Fruit fly (Drosophila melanogaster): ENCODE measurements around the gene CG7453.

CG7453 gene

DNA sequence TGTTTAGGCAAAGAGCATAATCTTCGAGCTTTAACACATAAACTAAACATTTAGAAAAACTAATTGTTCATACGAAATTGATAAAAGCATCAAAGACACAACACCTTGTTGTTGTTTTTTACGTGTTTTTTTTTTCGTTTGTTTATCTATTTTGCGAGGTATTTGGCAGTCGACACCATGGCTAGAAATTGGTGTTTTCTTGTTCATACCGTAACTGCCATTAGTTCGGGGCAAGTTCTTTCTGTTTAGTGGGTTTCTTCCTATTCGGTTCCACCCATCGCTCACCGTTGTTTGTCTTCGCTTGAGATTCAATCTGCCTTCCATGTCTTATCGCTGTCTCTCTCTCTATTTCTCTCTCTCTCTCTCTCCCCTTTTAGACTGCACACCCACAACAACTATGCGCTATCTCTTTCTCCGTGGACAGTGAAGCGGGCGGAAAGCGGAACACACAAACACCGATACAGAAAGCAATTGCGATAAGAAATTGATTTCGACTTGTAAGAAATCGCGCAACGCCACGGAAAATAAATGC lies 33.5 kb upstream of the CG7453 start (continued):
- TF ChIP-seq luna (GFP tag; optimal IDR thresholded peaks at IDR 0.05) (no peak), CG17359 (tag; optimal IDR thresholded peaks at IDR 0.05) (no peak), CG31224 (GFP tag; IDR thresholded peaks at IDR 0.05) (no peak), HLH3B (GFP tag; IDR thresholded peaks at IDR 0.05) (0 out of 2 replicates have a peak, but pooled peaks have one; percentile 16), CG7839 (tag; optimal IDR thresholded peaks at IDR 0.05) (peak; percentile 68), NC2α (GFP tag; optimal IDR thresholded peaks at IDR 0.05) (no peak), Sox100B (GFP tag; optimal IDR thresholded peaks at IDR 0.05) (no peak), Antp (GFP tag; optimal IDR thresholded peaks at IDR 0.05) (no peak), CG7372 (GFP tag; IDR thresholded peaks at IDR 0.05) (no peak), CG7786 (GFP tag; optimal IDR thresholded peaks at IDR 0.05) (peak; percentile 15), Ets97D (GFP tag; optimal IDR thresholded peaks at IDR 0.05) (peak; percentile 13), Ssrp (tag; optimal IDR thresholded peaks at IDR 0.05) (peak; percentile 17), HmgZ (tag; optimal IDR thresholded peaks at IDR 0.05) (peak; percentile 8), lab (GFP tag; optimal IDR thresholded peaks at IDR 0.05) (peak; percentile 25), zfh2 (GFP tag; optimal IDR thresholded peaks at IDR 0.05) (peak; percentile 28), CG1832 (GFP tag; optimal IDR thresholded peaks at IDR 0.05) (peak; percentile 62), ranshi (GFP tag; IDR thresholded peaks at IDR 0.05) (no peak), CG14965 (GFP tag; optimal IDR thresholded peaks at IDR 0.05; ENCODE audit: borderline replicate concordance) (no peak), cato (GFP tag; optimal IDR thresholded peaks at IDR 0.05; ENCODE audit: borderline replicate concordance) (no peak), gro (GFP tag; optimal IDR thresholded peaks at IDR 0.05) (peak; percentile 51), tio (GFP tag; optimal IDR thresholded peaks at IDR 0.05) (peak; percentile 13), CG17568 (GFP tag; optimal IDR thresholded peaks at IDR 0.05) (no peak), MTF-1 (GFP tag; optimal IDR thresholded peaks at IDR 0.05; ENCODE audit: borderline replicate concordance) (no peak), CG12155 (GFP tag; optimal IDR thresholded peaks at IDR 0.05) (peak; percentile 12), Chrac-16 (GFP tag; optimal IDR thresholded peaks at IDR 0.05) (peak; percentile 32), CG6683 (GFP tag; optimal IDR thresholded peaks at IDR 0.05) (no peak), CG31441 (GFP tag; IDR thresholded peaks at IDR 0.05) (no peak), CG8089 (GFP tag; optimal IDR thresholded peaks at IDR 0.05) (no peak), CG33557 (GFP tag; optimal IDR thresholded peaks at IDR 0.05) (no peak), chif (GFP tag; optimal IDR thresholded peaks at IDR 0.05) (peak; percentile 8 to 40), sens (GFP tag) (peak; percentile 64), sug (tag; optimal IDR thresholded peaks at IDR 0.05) (peak; percentile 30), dysf (GFP tag; IDR thresholded peaks at IDR 0.05) (0 out of 3 replicates have a peak, but pooled peaks have one; percentile 48), CG17912 (GFP tag; optimal IDR thresholded peaks at IDR 0.05) (no peak), so (GFP tag; IDR thresholded peaks at IDR 0.05) (no peak), CG2712 (tag; optimal IDR thresholded peaks at IDR 0.05) (peak; percentile 3), phol (tag; optimal IDR thresholded peaks at IDR 0.05) (peak; percentile 16), otp (GFP tag; IDR thresholded peaks at IDR 0.05) (peak; percentile 14; the same call in 1 of the 3 replicates), nerfin-2 (GFP tag; IDR thresholded peaks at IDR 0.05; ENCODE audit: partially characterized antibody) (no peak)

DNA sequence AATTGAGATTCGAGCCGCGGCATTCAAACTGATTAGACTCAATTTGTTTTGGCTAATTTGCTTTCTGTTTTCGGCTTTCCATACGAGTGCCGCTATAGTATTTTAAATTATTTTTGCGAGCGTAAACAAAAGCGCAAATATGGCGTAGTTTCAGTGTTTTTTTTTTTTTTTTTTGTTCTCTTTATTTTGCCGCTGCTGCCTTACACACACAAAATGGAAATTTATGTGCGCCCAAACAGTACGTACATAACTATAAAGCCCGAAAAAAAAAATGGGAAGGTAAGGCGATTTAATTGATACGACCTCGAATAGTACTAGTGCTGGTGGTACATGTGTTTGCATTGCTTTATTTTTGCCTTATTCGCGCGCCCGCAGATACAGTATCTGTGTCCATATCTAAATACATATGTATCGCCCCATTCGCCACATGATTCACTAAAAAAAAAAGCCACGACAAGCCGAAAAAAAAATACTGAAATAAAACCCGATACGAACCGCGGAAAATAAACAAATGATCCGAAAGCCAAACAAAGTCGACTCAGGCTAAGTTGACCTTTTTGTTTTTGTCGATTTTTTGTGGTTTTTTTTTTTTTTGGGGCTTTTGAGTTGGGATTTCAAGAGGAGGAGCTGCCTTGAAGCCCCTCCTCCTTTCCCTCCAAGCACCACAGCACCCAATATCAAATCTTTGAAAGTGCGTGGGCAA lies 31.9 kb upstream of the CG7453 start:
- TF ChIP-seq CG31224 (GFP tag; IDR thresholded peaks at IDR 0.05), result peak; percentile 82
- no peak for TF ChIP-seq repo (GFP tag; optimal IDR thresholded peaks at IDR 0.05)
- TF ChIP-seq Med (GFP tag), result peak; percentile 7
- peak; percentile 43 for TF ChIP-seq exex (tag; optimal IDR thresholded peaks at IDR 0.05)
- TF ChIP-seq Drgx (GFP tag; IDR thresholded peaks at IDR 0.05), result 0 out of 2 replicates have a peak, but pooled peaks have one; percentile 23
- TF ChIP-seq sd (tag; optimal IDR thresholded peaks at IDR 0.05), result peak; percentile 28
- TF ChIP-seq sqz (GFP tag; optimal IDR thresholded peaks at IDR 0.05), result peak; percentile 67
- no peak for TF ChIP-seq her (GFP tag; optimal IDR thresholded peaks at IDR 0.05)
- TF ChIP-seq z (GFP tag; IDR thresholded peaks at IDR 0.05), result 0 out of 3 replicates have a peak, but pooled peaks have one; percentile 37
- TF ChIP-seq chinmo (GFP tag; IDR thresholded peaks at IDR 0.05; ENCODE audit: partially characterized antibody), result 0 out of 4 replicates have a peak, but pooled peaks have one; percentile 38
- no peak for TF ChIP-seq Dp (GFP tag; optimal IDR thresholded peaks at IDR 0.05)
- no peak for TF ChIP-seq CG14667 (GFP tag; IDR thresholded peaks at IDR 0.05)
- TF ChIP-seq sens (GFP tag), result peak; percentile 43
- TF ChIP-seq mirr (GFP tag; optimal IDR thresholded peaks at IDR 0.05), result peak; percentile 29
